Fruit fly (Drosophila melanogaster): Measurements from ENCODE around the gene Dref.

Gene Dref

DNA sequence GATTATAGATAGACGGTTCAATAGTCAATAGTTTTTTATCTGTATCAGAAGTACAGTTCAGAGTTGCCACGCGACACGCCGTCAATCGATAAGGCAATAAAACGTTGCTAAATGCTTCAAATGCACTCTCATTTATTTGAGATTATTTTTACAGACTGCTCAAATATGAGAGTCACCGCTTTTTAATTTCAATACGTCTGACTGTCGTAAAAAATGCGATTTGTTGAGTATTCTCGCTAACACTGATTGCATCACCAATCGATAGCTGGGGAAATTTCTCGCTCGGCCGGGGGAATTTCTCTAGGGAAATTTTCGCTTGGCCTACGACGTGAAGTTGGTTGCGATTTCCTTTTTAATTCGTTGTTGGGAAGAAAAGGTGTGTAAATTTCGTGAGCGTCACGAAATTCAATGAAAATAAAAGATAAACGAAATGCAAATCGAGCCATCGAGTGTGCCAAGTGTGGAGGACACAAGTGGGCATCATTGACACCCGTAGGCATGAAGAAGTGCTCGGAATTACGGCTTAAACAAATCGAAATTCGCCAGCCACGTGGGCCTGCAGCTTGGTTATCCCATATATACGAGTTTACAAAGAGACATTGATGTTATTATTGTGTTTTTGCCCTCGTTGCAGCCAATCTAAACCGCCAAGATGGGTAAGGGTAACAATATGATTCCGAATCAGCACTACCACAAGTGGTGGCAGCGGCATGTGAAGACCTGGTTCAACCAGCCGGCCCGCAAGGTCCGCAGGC, at the start of gene Dref, which contains the start of gene RpL13 (continued):
- no peak for TF ChIP-seq pita (GFP tag; optimal IDR thresholded peaks at IDR 0.05)
- TF ChIP-seq CG30403 (GFP tag; optimal IDR thresholded peaks at IDR 0.05): peak; percentile 80
- TF ChIP-seq CG6254 (GFP tag; optimal IDR thresholded peaks at IDR 0.05): peak; percentile 79
- TF ChIP-seq YL-1 (GFP tag; optimal IDR thresholded peaks at IDR 0.05): peak; percentile 100
- TF ChIP-seq zen2 (GFP tag; IDR thresholded peaks at IDR 0.05; ENCODE audit: partially characterized antibody): no peak; the same call in 2 of the 3 replicates
- TF ChIP-seq CG4282 (GFP tag; optimal IDR thresholded peaks at IDR 0.05): peak; percentile 83
- no peak for TF ChIP-seq C15 (GFP tag; IDR thresholded peaks at IDR 0.05)
- TF ChIP-seq Oaz (GFP tag; IDR thresholded peaks at IDR 0.05): peak; percentile 71
- peak; percentile 64 for TF ChIP-seq chn (GFP tag; optimal IDR thresholded peaks at IDR 0.05)
- TF ChIP-seq CG4328 (GFP tag; optimal IDR thresholded peaks at IDR 0.05): peak; percentile 95
- TF ChIP-seq CG3065 (GFP tag; optimal IDR thresholded peaks at IDR 0.05): peak; percentile 51
- peak; percentile 64 for TF ChIP-seq CG6654 (GFP tag; optimal IDR thresholded peaks at IDR 0.05)
- TF ChIP-seq CkIIα-i1 (GFP tag; IDR thresholded peaks at IDR 0.05): peak; percentile 3; the same call in 1 of the 2 replicates
- TF ChIP-seq HLHmδ (GFP tag; optimal IDR thresholded peaks at IDR 0.05): peak; percentile 96
- peak; percentile 90 for TF ChIP-seq Hey (tag; optimal IDR thresholded peaks at IDR 0.05)
- peak; percentile 81 for TF ChIP-seq Dref (GFP tag; IDR thresholded peaks at IDR 0.05)
- TF ChIP-seq mld (GFP tag; IDR thresholded peaks at IDR 0.05; ENCODE audit: partially characterized antibody): no peak
- TF ChIP-seq CG16815 (GFP tag; optimal IDR thresholded peaks at IDR 0.05): peak; percentile 31
- TF ChIP-seq CG2199 (GFP tag; IDR thresholded peaks at IDR 0.05): no peak
- no peak for TF ChIP-seq CG15073 (GFP tag; optimal IDR thresholded peaks at IDR 0.05)
- TF ChIP-seq Hsf (GFP tag; optimal IDR thresholded peaks at IDR 0.05): peak; percentile 81
- peak; percentile 64 for TF ChIP-seq Bdp1 (GFP tag; optimal IDR thresholded peaks at IDR 0.05)
- TF ChIP-seq D19B (GFP tag; optimal IDR thresholded peaks at IDR 0.05): peak; percentile 75
- TF ChIP-seq CG9215 (GFP tag; IDR thresholded peaks at IDR 0.05): peak; percentile 61
- TF ChIP-seq sug (tag; optimal IDR thresholded peaks at IDR 0.05): peak; percentile 90
- TF ChIP-seq Rfx (GFP tag; IDR thresholded peaks at IDR 0.05): peak; percentile 88
- peak; percentile 94 for TF ChIP-seq CG10267 (tag; optimal IDR thresholded peaks at IDR 0.05)
- TF ChIP-seq hbn (GFP tag; IDR thresholded peaks at IDR 0.05; ENCODE audit: partially characterized antibody): peak; percentile 67
- peak; percentile 63 for TF ChIP-seq zf30C (GFP tag; optimal IDR thresholded peaks at IDR 0.05)
- TF ChIP-seq Awh (GFP tag; IDR thresholded peaks at IDR 0.05): peak; percentile 75
- peak; percentile 80 for TF ChIP-seq CG30020 (tag; optimal IDR thresholded peaks at IDR 0.05)
- TF ChIP-seq CG32772 (GFP tag; IDR thresholded peaks at IDR 0.05): peak; percentile 37; the same call in 1 of the 2 replicates
- peak; percentile 16; the same call in 1 of the 2 replicates for TF ChIP-seq CG14667 (GFP tag; IDR thresholded peaks at IDR 0.05)
- TF ChIP-seq schlank (tag; optimal IDR thresholded peaks at IDR 0.05): peak; percentile 95
- TF ChIP-seq eve (GFP tag; optimal IDR thresholded peaks at IDR 0.05): no peak
- peak; percentile 61 for TF ChIP-seq da (GFP tag; optimal IDR thresholded peaks at IDR 0.05)
- TF ChIP-seq Dbx (GFP tag; IDR thresholded peaks at IDR 0.05): peak; percentile 77
- peak; percentile 65 for TF ChIP-seq cato (GFP tag; optimal IDR thresholded peaks at IDR 0.05; ENCODE audit: borderline replicate concordance)
- TF ChIP-seq Six4 (GFP tag; optimal IDR thresholded peaks at IDR 0.05): peak; percentile 62
- TF ChIP-seq CG5180 (GFP tag; optimal IDR thresholded peaks at IDR 0.05): peak; percentile 83
- peak; percentile 82 for TF ChIP-seq shn (GFP tag; optimal IDR thresholded peaks at IDR 0.05)
- peak; percentile 93 for TF ChIP-seq HmgZ (tag; optimal IDR thresholded peaks at IDR 0.05)
- TF ChIP-seq Doc2 (GFP tag; IDR thresholded peaks at IDR 0.05): no peak
- TF ChIP-seq CG13296 (GFP tag; optimal IDR thresholded peaks at IDR 0.05): peak; percentile 97
- peak; percentile 92 for TF ChIP-seq CG18619 (GFP tag; optimal IDR thresholded peaks at IDR 0.05)
- peak; percentile 57; the same call in 1 of the 2 replicates for TF ChIP-seq Poxn (GFP tag; IDR thresholded peaks at IDR 0.05)
- TF ChIP-seq pros (GFP tag; optimal IDR thresholded peaks at IDR 0.05): peak; percentile 60
- peak; percentile 89 for TF ChIP-seq so (GFP tag; IDR thresholded peaks at IDR 0.05)
- peak in 1 of 2 experiments; percentile 51 for TF ChIP-seq crp (GFP tag; optimal IDR thresholded peaks at IDR 0.05)

Data from whole organism, embryonic.